Fruit fly (Drosophila melanogaster) whole organism, wandering third instar larva: Measurements from ENCODE around the gene CG9616.

ENCODE experiments used
- Abd-B ChIP-seq: fragments of >200 bp; optimal IDR thresholded peaks from 2 replicates; lab custom pipeline; 2017; ENCODE audit warnings: missing biosample characterization, missing genetic modification characterization
- CG32264 ChIP-seq: fragments of 200-800 bp; sonication (Bioruptor generic); optimal IDR thresholded peaks from 2 replicates; lab custom pipeline; 2016; ENCODE audit warnings: missing biosample characterization, missing genetic modification characterization
- CG9705 ChIP-seq: fragments of 200-800 bp; sonication (Bioruptor generic); optimal IDR thresholded peaks from 2 replicates; lab custom pipeline; 2018; ENCODE audit warnings: missing biosample characterization, mild to moderate bottlenecking, missing genetic modification characterization
- CrebA ChIP-seq: fragments of 200-800 bp; sonication (Bioruptor generic); optimal IDR thresholded peaks from 2 replicates; lab custom pipeline; 2016; ENCODE audit warnings: missing biosample characterization, mild to moderate bottlenecking, missing genetic modification characterization, borderline replicate concordance
- Dfd ChIP-seq: fragments of >200 bp; optimal IDR thresholded peaks from 2 replicates; lab custom pipeline; 2017; ENCODE audit warnings: missing biosample characterization, missing genetic modification characterization
- Dif ChIP-seq: fragments of 200-275, 200-300 bp; sonication (Bioruptor generic); optimal IDR thresholded peaks from 2 replicates; lab custom pipeline; 2018; ENCODE audit warnings: missing biosample characterization, missing genetic modification characterization; ENCODE audit not compliant: partially characterized antibody
- GATAd ChIP-seq: sonication (Bioruptor generic); optimal IDR thresholded peaks from 2 replicates; lab custom pipeline; 2016; ENCODE audit warnings: missing biosample characterization, missing genetic modification characterization
- HLH106 ChIP-seq: fragments of 200-800 bp; optimal IDR thresholded peaks from 3 replicates; lab custom pipeline; 2019; ENCODE audit warnings: missing biosample characterization, mild to moderate bottlenecking, missing genetic modification characterization, moderate library complexity
- Hnf4 ChIP-seq: fragments of 200-800 bp; sonication (Bioruptor generic); optimal IDR thresholded peaks from 2 replicates; lab custom pipeline; 2016; ENCODE audit warnings: missing biosample characterization, mild to moderate bottlenecking, missing genetic modification characterization
- Hr78 ChIP-seq: fragments of >200 bp; optimal IDR thresholded peaks from 2 replicates; lab custom pipeline; 2017; ENCODE audit warnings: missing biosample characterization, missing genetic modification characterization
- Hr83 ChIP-seq: fragments of 200-300 bp; sonication (Bioruptor generic); optimal IDR thresholded peaks from 2 replicates; lab custom pipeline; 2016; ENCODE audit warnings: missing biosample characterization, mild to moderate bottlenecking, missing genetic modification characterization, moderate library complexity; ENCODE audit not compliant: poor library complexity, severe bottlenecking
- Jra ChIP-seq: sonication (Bioruptor generic); optimal IDR thresholded peaks from 2 replicates; lab custom pipeline; 2016; ENCODE audit warnings: missing biosample characterization, missing genetic modification characterization
- Mio ChIP-seq: sonication (Bioruptor generic); optimal IDR thresholded peaks from 2 replicates; lab custom pipeline; 2016; ENCODE audit warnings: missing biosample characterization, missing genetic modification characterization
- Myc ChIP-seq: fragments of >200 bp; optimal IDR thresholded peaks from 2 replicates; lab custom pipeline; 2017
- N ChIP-seq: fragments of >200 bp; optimal IDR thresholded peaks from 2 replicates; lab custom pipeline; 2018; ENCODE audit warnings: missing biosample characterization, missing external identifiers, missing genetic modification characterization
- OdsH ChIP-seq: fragments of 200-800 bp; sonication (Bioruptor generic); optimal IDR thresholded peaks from 2 replicates; lab custom pipeline; 2016; ENCODE audit warnings: missing biosample characterization, mild to moderate bottlenecking, missing genetic modification characterization
- Rel ChIP-seq, 2 experiments: fragments of 200-800 bp; sonication (Bioruptor generic) in 1 of 2; optimal IDR thresholded peaks; 2 replicates in 1 of 2; 3 replicates in 1 of 2; lab custom pipeline; 2016 to 2019; ENCODE audit warnings: mild to moderate bottlenecking in 2 of 2, missing biosample characterization in 2 of 2, missing genetic modification characterization in 2 of 2, moderate library complexity in 1 of 2
- Sp1 ChIP-seq: fragments of 200-800 bp; sonication (Bioruptor generic); optimal IDR thresholded peaks from 3 replicates; lab custom pipeline; 2019; ENCODE audit warnings: missing biosample characterization, mild to moderate bottlenecking, missing genetic modification characterization, moderate library complexity
- Vsx2 ChIP-seq: fragments of 200-300, 225-300 bp; sonication (Bioruptor generic); optimal IDR thresholded peaks from 2 replicates; lab custom pipeline; 2018; ENCODE audit warnings: missing biosample characterization, missing genetic modification characterization; ENCODE audit not compliant: partially characterized antibody
- br ChIP-seq: fragments of 200-800 bp; sonication (Bioruptor generic); optimal IDR thresholded peaks from 2 replicates; lab custom pipeline; 2016; ENCODE audit warnings: missing biosample characterization, missing genetic modification characterization
- brk ChIP-seq: fragments of 200-800 bp; sonication (Bioruptor generic); optimal IDR thresholded peaks from 2 replicates; lab custom pipeline; 2016; ENCODE audit warnings: missing biosample characterization, mild to moderate bottlenecking, missing genetic modification characterization
- dl ChIP-seq, 2 experiments: fragments of 175-275, 200-275 bp in 1 of 2; fragments of 200-275 bp in 1 of 2; sonication (Bioruptor generic); optimal IDR thresholded peaks; lab custom pipeline; 2018; ENCODE audit warnings: mild to moderate bottlenecking in 2 of 2, missing biosample characterization in 2 of 2, missing genetic modification characterization in 2 of 2, moderate library complexity in 2 of 2; ENCODE audit not compliant: partially characterized antibody in 2 of 2, insufficient read depth in 1 of 2
- dmrt93B ChIP-seq: fragments of 200-800 bp; sonication (Bioruptor generic); optimal IDR thresholded peaks from 2 replicates; lab custom pipeline; 2018; ENCODE audit warnings: missing biosample characterization, mild to moderate bottlenecking, missing genetic modification characterization
- dsf ChIP-seq: sonication (Bioruptor generic); optimal IDR thresholded peaks from 2 replicates; lab custom pipeline; 2016; ENCODE audit warnings: missing biosample characterization, missing genetic modification characterization, borderline replicate concordance
- ey ChIP-seq: fragments of 200-800 bp; sonication (Bioruptor generic); optimal IDR thresholded peaks from 2 replicates; lab custom pipeline; 2016; ENCODE audit warnings: missing biosample characterization, missing genetic modification characterization
- foxo ChIP-seq, 2 experiments: fragments of 200-800 bp; sonication (Bioruptor generic); optimal IDR thresholded peaks; 2 replicates in 1 of 2; 3 replicates in 1 of 2; lab custom pipeline; 2016 to 2017; ENCODE audit warnings: missing biosample characterization in 2 of 2, missing genetic modification characterization in 2 of 2
- fru ChIP-seq: fragments of 200-800 bp; sonication (Bioruptor generic); optimal IDR thresholded peaks from 3 replicates; lab custom pipeline; 2016; ENCODE audit warnings: missing biosample characterization, mild to moderate bottlenecking, missing genetic modification characterization
- h ChIP-seq: fragments of 200-800 bp; sonication (Bioruptor generic); optimal IDR thresholded peaks from 3 replicates; lab custom pipeline; 2016; ENCODE audit warnings: missing biosample characterization, mild to moderate bottlenecking, missing genetic modification characterization
- jim ChIP-seq: fragments of 175-275, 200-325 bp; sonication (Bioruptor generic); optimal IDR thresholded peaks from 2 replicates; lab custom pipeline; 2016; ENCODE audit warnings: missing biosample characterization, mild to moderate bottlenecking, missing genetic modification characterization
- lola ChIP-seq: fragments of >200 bp; optimal IDR thresholded peaks from 2 replicates; lab custom pipeline; 2017; ENCODE audit warnings: missing biosample characterization, missing genetic modification characterization
- pan ChIP-seq: fragments of >200 bp; optimal IDR thresholded peaks from 2 replicates; lab custom pipeline; 2017
- psq ChIP-seq: fragments of 200-800 bp; sonication (Bioruptor generic); optimal IDR thresholded peaks from 3 replicates; lab custom pipeline; 2017; ENCODE audit warnings: missing biosample characterization, mild to moderate bottlenecking, missing genetic modification characterization, moderate library complexity
- rgr ChIP-seq: fragments of 200-800 bp; sonication (Bioruptor generic); optimal IDR thresholded peaks from 3 replicates; lab custom pipeline; 2016; ENCODE audit warnings: missing biosample characterization, mild to moderate bottlenecking, missing genetic modification characterization
- sage ChIP-seq: fragments of 200-800 bp; sonication (Bioruptor generic); optimal IDR thresholded peaks from 2 replicates; lab custom pipeline; 2016; ENCODE audit warnings: missing biosample characterization, mild to moderate bottlenecking, missing genetic modification characterization
- sv ChIP-seq: fragments of 200-800 bp; sonication (Bioruptor generic); optimal IDR thresholded peaks from 3 replicates; lab custom pipeline; 2016; ENCODE audit warnings: missing biosample characterization, missing genetic modification characterization
- tai ChIP-seq: sonication (Bioruptor generic); optimal IDR thresholded peaks from 2 replicates; lab custom pipeline; 2016; ENCODE audit warnings: missing biosample characterization, missing genetic modification characterization
- usp ChIP-seq: fragments of >200 bp; optimal IDR thresholded peaks from 2 replicates; lab custom pipeline; 2017; ENCODE audit warnings: missing biosample characterization, missing genetic modification characterization
- woc ChIP-seq: sonication (Bioruptor generic); optimal IDR thresholded peaks from 2 replicates; lab custom pipeline; 2016; ENCODE audit warnings: missing biosample characterization, mild to moderate bottlenecking, missing genetic modification characterization

CG9616 gene

dm6 chr3R:14287980-14288379 lies 42.7 kb upstream of the CG9616 start:
- TF ChIP-seq Hr78 (GFP tag; lab: Kevin White, UChicago) (no peak), CrebA (no peak), Rel (GFP tag; optimal IDR thresholded peaks at IDR 0.05; lab: Kevin White, UChicago) (no peak), Rel (tag; optimal IDR thresholded peaks at IDR 0.05; lab: Kevin White, UChicago) (no peak), sage (no peak), GATAd (GFP tag; lab: Kevin White, UChicago) (no peak), pan (no peak), h (GFP tag; lab: Kevin White, UChicago) (no peak), N (GFP tag; lab: Kevin White, UChicago) (no peak), ey (no peak), sv (GFP tag; lab: Kevin White, UChicago) (no peak), Dfd (no peak), Mio (GFP tag; lab: Kevin White, UChicago) (no peak), br (GFP tag; lab: Kevin White, UChicago) (no peak), jim (GFP tag; lab: Kevin White, UChicago) (no peak), Jra (no peak)

DNA sequence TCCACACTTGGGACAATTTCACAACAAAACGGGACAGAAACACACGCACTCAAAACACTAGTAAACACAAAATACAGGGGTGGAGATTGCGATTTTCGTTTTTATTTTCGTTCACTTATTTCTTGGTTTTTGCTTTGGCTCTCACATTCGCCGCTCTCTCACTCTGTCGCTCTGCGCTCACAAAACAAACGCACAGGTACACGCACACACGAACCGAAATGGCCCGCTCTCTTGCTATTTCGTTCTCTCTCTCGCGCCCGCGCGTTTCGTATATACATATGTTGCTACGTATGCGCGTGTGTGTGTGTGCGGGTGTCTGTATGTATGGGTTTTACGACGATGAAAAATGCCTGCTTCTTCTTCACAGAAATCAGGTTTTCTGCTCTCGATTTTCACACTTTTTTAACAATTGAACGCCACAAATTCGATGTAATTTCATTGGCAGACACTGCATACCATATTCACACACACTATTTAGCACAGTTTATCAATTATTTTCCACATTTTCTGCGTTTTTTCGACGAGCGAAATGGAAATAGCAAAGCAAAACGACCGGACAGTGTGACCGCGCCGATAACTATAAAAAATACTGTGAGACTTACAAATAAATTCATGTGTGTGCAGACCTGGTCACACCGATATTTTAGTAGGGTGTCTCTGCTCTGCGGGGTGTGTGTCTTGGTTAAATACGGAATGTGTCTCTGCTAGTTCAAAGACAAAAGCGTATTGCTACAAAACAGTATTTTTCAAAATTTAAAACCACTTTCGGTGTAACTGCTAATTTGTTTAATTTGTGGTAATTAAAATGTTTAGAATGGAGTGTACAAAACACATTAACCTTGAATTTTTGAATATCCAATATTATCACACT lies 41.3 kb upstream of the CG9616 start, which contains the start of gene trx:
TSS of gene trx (minus strand) at position 584 of the 871 bp plus-strand sequence.
- TF ChIP-seq ey, result no peak
- peak; percentile 92 for TF ChIP-seq psq
- peak; percentile 2 for TF ChIP-seq woc (GFP tag; lab: Kevin White, UChicago)
- no peak for TF ChIP-seq br (GFP tag; lab: Kevin White, UChicago)
- no peak for TF ChIP-seq rgr (GFP tag; lab: Kevin White, UChicago)
- TF ChIP-seq usp (GFP tag; lab: Kevin White, UChicago), result no peak
- no peak for TF ChIP-seq Rel (GFP tag; optimal IDR thresholded peaks at IDR 0.05; lab: Kevin White, UChicago)
- peak; percentile 20 for TF ChIP-seq Rel (tag; optimal IDR thresholded peaks at IDR 0.05; lab: Kevin White, UChicago)
- peak; percentile 7 for TF ChIP-seq Sp1
- no peak for TF ChIP-seq jim (GFP tag; lab: Kevin White, UChicago)
- no peak for TF ChIP-seq pan
- TF ChIP-seq Dfd, result no peak
- TF ChIP-seq sv (GFP tag; lab: Kevin White, UChicago), result no peak
- no peak for TF ChIP-seq lola (GFP tag; lab: Kevin White, UChicago)
- TF ChIP-seq CrebA, result peak; percentile 76
- TF ChIP-seq CG32264, result no peak
- no peak for TF ChIP-seq dsf (GFP tag; lab: Kevin White, UChicago)
- TF ChIP-seq brk (GFP tag; lab: Kevin White, UChicago), result peak; percentile 50
- TF ChIP-seq Mio (GFP tag; lab: Kevin White, UChicago), result no peak
- no peak for TF ChIP-seq dmrt93B (GFP tag; lab: Kevin White, UChicago)
- TF ChIP-seq CG9705 (GFP tag; lab: Kevin White, UChicago), result no peak
- peak in 1 of 2 experiments; percentile 38 for TF ChIP-seq foxo (GFP tag; optimal IDR thresholded peaks at IDR 0.05; lab: Kevin White, UChicago)
- TF ChIP-seq Abd-B (GFP tag; lab: Kevin White, UChicago), result no peak
- TF ChIP-seq Hnf4, result no peak
- no peak for TF ChIP-seq HLH106
- peak; percentile 94 to 95 for TF ChIP-seq dl (GFP tag; optimal IDR thresholded peaks at IDR 0.05; lab: Kevin White, UChicago; ENCODE audit: insufficient read depth in 1 of 2, partially characterized antibody in 2 of 2)
- TF ChIP-seq GATAd (GFP tag; lab: Kevin White, UChicago), result no peak
- peak; percentile 97 for TF ChIP-seq Dif (GFP tag; lab: Kevin White, UChicago)
- no peak for TF ChIP-seq Hr78 (GFP tag; lab: Kevin White, UChicago)
- peak; percentile 91 for TF ChIP-seq Vsx2 (GFP tag; lab: Kevin White, UChicago)
- TF ChIP-seq N (GFP tag; lab: Kevin White, UChicago), result peak; percentile 16
- TF ChIP-seq tai (GFP tag; lab: Kevin White, UChicago), result no peak
- TF ChIP-seq Jra, result no peak
- TF ChIP-seq Myc (lab: Kevin White, UChicago), result no peak
- TF ChIP-seq fru (GFP tag; lab: Kevin White, UChicago), result no peak
- peak; percentile 25 for TF ChIP-seq Hr83
- peak; percentile 42 for TF ChIP-seq h (GFP tag; lab: Kevin White, UChicago)
- TF ChIP-seq OdsH, result no peak
- TF ChIP-seq sage, result peak; percentile 36
